Fruit fly (Drosophila melanogaster) whole organism, embryonic: Measurements from ENCODE around the gene Cpr65Aw.

Experiments
- Atf3 ChIP-seq: fragments of 200-800 bp; sonication (Bioruptor generic); optimal IDR thresholded peaks from 3 replicates; lab custom pipeline; 2016; ENCODE audit warnings: missing biosample characterization, missing genetic modification characterization
- Blimp-1 ChIP-seq: fragments of 200-800 bp; sonication (Bioruptor generic); optimal IDR thresholded peaks from 3 replicates; lab custom pipeline; 2018; ENCODE audit warnings: missing biosample characterization, missing genetic modification characterization, mild to moderate bottlenecking, moderate library complexity, missing genetic modification reagents
- CG10147 ChIP-seq: fragments of 200-800 bp; sonication (Bioruptor generic); optimal IDR thresholded peaks from 2 replicates; lab custom pipeline; 2019; ENCODE audit warnings: missing biosample characterization, mild to moderate bottlenecking, missing genetic modification characterization, moderate library complexity
- CG1024 ChIP-seq: fragments of 200-800 bp; sonication (Bioruptor generic); IDR thresholded peaks from 2 replicates; pipeline ENCODE4 v1.3.6; 2022; ENCODE audit warnings: missing biosample characterization, missing genetic modification characterization
- CG10431 ChIP-seq: fragments of 200-800 bp; sonication (Bioruptor generic); optimal IDR thresholded peaks from 3 replicates; lab custom pipeline; 2018; ENCODE audit warnings: missing biosample characterization, mild to moderate bottlenecking, missing genetic modification characterization
- CG10959 ChIP-seq: fragments of 200-800 bp; sonication (Bioruptor generic); IDR thresholded peaks from 2 replicates; pipeline ENCODE4 v1.3.6; 2022; ENCODE audit warnings: missing biosample characterization, missing genetic modification characterization
- CG11504 ChIP-seq: fragments of 200-800 bp; sonication (Bioruptor generic); optimal IDR thresholded peaks from 3 replicates; lab custom pipeline; 2019; ENCODE audit warnings: missing biosample characterization, mild to moderate bottlenecking, missing genetic modification characterization, moderate library complexity
- CG11695 ChIP-seq: fragments of 200-800 bp; sonication (Bioruptor generic); IDR thresholded peaks from 3 replicates; pipeline ENCODE4 v1.3.6; 2022; ENCODE audit warnings: missing biosample characterization, missing genetic modification characterization
- CG12071 ChIP-seq: fragments of 200-800 bp; sonication (Bioruptor generic); optimal IDR thresholded peaks from 3 replicates; lab custom pipeline; 2018; ENCODE audit warnings: missing biosample characterization, mild to moderate bottlenecking, missing genetic modification characterization
- CG13123 ChIP-seq: fragments of 200-800 bp; sonication (Bioruptor generic); optimal IDR thresholded peaks from 2 replicates; lab custom pipeline; 2016; ENCODE audit warnings: missing biosample characterization, missing genetic modification characterization
- CG15269 ChIP-seq: fragments of 200-800 bp; sonication (Bioruptor generic); optimal IDR thresholded peaks from 2 replicates; lab custom pipeline; 2018; ENCODE audit warnings: missing biosample characterization, mild to moderate bottlenecking, missing genetic modification characterization, moderate library complexity
- CG15601 ChIP-seq: fragments of 200-800 bp; sonication (Bioruptor generic); optimal IDR thresholded peaks from 3 replicates; lab custom pipeline; 2019; ENCODE audit warnings: missing biosample characterization, mild to moderate bottlenecking, missing genetic modification characterization, moderate library complexity
- CG17385 ChIP-seq: fragments of 200-800 bp; sonication (Bioruptor generic); optimal IDR thresholded peaks from 3 replicates; lab custom pipeline; 2018; ENCODE audit warnings: missing biosample characterization, mild to moderate bottlenecking, missing genetic modification characterization
- CG2116 ChIP-seq: fragments of 200-800 bp; sonication (Bioruptor generic); optimal IDR thresholded peaks from 3 replicates; lab custom pipeline; 2018; ENCODE audit warnings: missing biosample characterization, mild to moderate bottlenecking, missing genetic modification characterization
- CG2875 ChIP-seq: fragments of 200-800 bp; sonication (Bioruptor generic); optimal IDR thresholded peaks from 2 replicates; lab custom pipeline; 2017; ENCODE audit warnings: missing biosample characterization, mild to moderate bottlenecking, missing genetic modification characterization, missing genetic modification reagents
- CG32532 ChIP-seq: fragments of 200-800 bp; sonication (Bioruptor generic); IDR thresholded peaks from 2 replicates; pipeline ENCODE4 v1.3.6; 2022; ENCODE audit warnings: missing biosample characterization, missing genetic modification characterization
- CG32767 ChIP-seq: fragments of 200-800 bp; sonication (Bioruptor generic); IDR thresholded peaks from 2 replicates; pipeline ENCODE4 v1.3.6; 2022; ENCODE audit warnings: missing biosample characterization, missing genetic modification characterization
- CG33557 ChIP-seq: fragments of 200-800 bp; sonication (Bioruptor generic); optimal IDR thresholded peaks from 2 replicates; lab custom pipeline; 2019; ENCODE audit warnings: missing biosample characterization, mild to moderate bottlenecking, missing genetic modification characterization, moderate library complexity
- CG34376 ChIP-seq: fragments of 200-800 bp; sonication (Bioruptor generic); optimal IDR thresholded peaks from 2 replicates; lab custom pipeline; 2018; ENCODE audit warnings: missing biosample characterization, mild to moderate bottlenecking, missing genetic modification characterization
- CG4820 ChIP-seq: fragments of 200-800 bp; sonication (Bioruptor generic); optimal IDR thresholded peaks from 3 replicates; lab custom pipeline; 2016; ENCODE audit warnings: missing biosample characterization, missing genetic modification characterization
- CG6689 ChIP-seq: fragments of 200-800 bp; sonication (Bioruptor generic); IDR thresholded peaks from 2 replicates; pipeline ENCODE4 v1.3.6; 2022; ENCODE audit warnings: missing biosample characterization, missing genetic modification characterization
- CG6813 ChIP-seq: fragments of 200-800 bp; sonication (Bioruptor generic); optimal IDR thresholded peaks from 2 replicates; lab custom pipeline; 2017; ENCODE audit warnings: missing biosample characterization, missing genetic modification characterization, mild to moderate bottlenecking, moderate library complexity, missing genetic modification reagents
- CG7928 ChIP-seq: fragments of 200-800 bp; sonication (Bioruptor generic); optimal IDR thresholded peaks from 2 replicates; lab custom pipeline; 2017; ENCODE audit warnings: missing biosample characterization, mild to moderate bottlenecking, missing genetic modification characterization
- CG8478 ChIP-seq: fragments of >200 bp; optimal IDR thresholded peaks from 2 replicates; lab custom pipeline; 2018
- CrebB ChIP-seq: fragments of 200-800 bp; sonication (Bioruptor generic); optimal IDR thresholded peaks from 3 replicates; lab custom pipeline; 2018; ENCODE audit warnings: missing biosample characterization, mild to moderate bottlenecking, missing genetic modification characterization
- Dbx ChIP-seq: fragments of 200-800 bp; sonication (Bioruptor generic); IDR thresholded peaks from 3 replicates; pipeline ENCODE4 v1.3.6; 2022; ENCODE audit warnings: missing biosample characterization, missing genetic modification characterization
- Dip3 ChIP-seq: fragments of 200-800 bp; sonication (Bioruptor generic); optimal IDR thresholded peaks from 3 replicates; lab custom pipeline; 2016; ENCODE audit warnings: missing biosample characterization, missing genetic modification characterization
- Hr39 ChIP-seq: fragments of >200 bp; optimal IDR thresholded peaks from 2 replicates; lab custom pipeline; 2017
- Lpt ChIP-seq: fragments of >200 bp; optimal IDR thresholded peaks from 2 replicates; lab custom pipeline; 2018; ENCODE audit warnings: missing biosample characterization, missing genetic modification characterization
- Ptx1 ChIP-seq: fragments of 200-800 bp; sonication (Bioruptor generic); IDR thresholded peaks from 2 replicates; pipeline ENCODE4 v1.3.6; 2022; ENCODE audit warnings: missing biosample characterization, missing genetic modification characterization
- Trl ChIP-seq, 3 experiments: fragments of >200 bp in 2 of 3; fragments of 200-800 bp in 1 of 3; sonication (Bioruptor generic) in 1 of 3; optimal IDR thresholded peaks; 2 replicates in 1 of 3; 3 replicates in 2 of 3; lab custom pipeline; 2016 to 2017; ENCODE audit warnings: missing biosample characterization in 1 of 3, missing genetic modification characterization in 1 of 3
- bowl ChIP-seq: fragments of 200-800 bp; sonication (Bioruptor generic); IDR thresholded peaks from 2 replicates; pipeline ENCODE4 v1.3.6; 2022; ENCODE audit warnings: missing biosample characterization, missing genetic modification characterization
- bsh ChIP-seq, 2 experiments: fragments of 200-800 bp; sonication (Bioruptor generic); optimal IDR thresholded peaks; 2 replicates each; lab custom pipeline; 2017 to 2018; ENCODE audit warnings: mild to moderate bottlenecking in 2 of 2, missing biosample characterization in 2 of 2, missing genetic modification characterization in 2 of 2, moderate library complexity in 1 of 2
- chm ChIP-seq: fragments of 200-800 bp; sonication (Bioruptor generic); IDR thresholded peaks from 2 replicates; pipeline ENCODE4 v1.3.6; 2022; ENCODE audit warnings: missing biosample characterization, missing genetic modification characterization
- crol ChIP-seq: fragments of 200-800 bp; sonication (Bioruptor generic); IDR thresholded peaks from 2 replicates; pipeline ENCODE4 v1.3.6; 2022; ENCODE audit warnings: missing biosample characterization, missing genetic modification characterization
- eyg ChIP-seq: fragments of 200-800 bp; sonication (Bioruptor generic); optimal IDR thresholded peaks from 3 replicates; lab custom pipeline; 2016; ENCODE audit warnings: missing biosample characterization, missing genetic modification characterization
- hb ChIP-seq: fragments of 200-800 bp; sonication (Bioruptor generic); IDR thresholded peaks from 3 replicates; pipeline ENCODE4 v1.3.6; 2022; ENCODE audit warnings: missing biosample characterization, missing genetic modification characterization; ENCODE audit not compliant: partially characterized antibody
- hkb ChIP-seq, 2 experiments: fragments of 200-800 bp in 1 of 2; fragments of >200 bp in 1 of 2; sonication (Bioruptor generic) in 1 of 2; IDR thresholded peaks in 1 of 2; optimal IDR thresholded peaks in 1 of 2; 2 replicates each; pipeline versions ENCODE4 v1.3.6 to Lab custom; 2017 to 2022; ENCODE audit warnings: missing biosample characterization in 1 of 2, missing genetic modification characterization in 1 of 2
- onecut ChIP-seq: fragments of 200-800 bp; sonication (Bioruptor generic); IDR thresholded peaks from 2 replicates; pipeline ENCODE4 v1.3.6; 2022; ENCODE audit warnings: missing biosample characterization, missing genetic modification characterization
- pros ChIP-seq: fragments of 200-800 bp; sonication (Bioruptor generic); optimal IDR thresholded peaks from 3 replicates; lab custom pipeline; 2019; ENCODE audit warnings: missing biosample characterization, mild to moderate bottlenecking, missing genetic modification characterization, moderate library complexity
- psq ChIP-seq: fragments of 200-800 bp; sonication (Bioruptor generic); optimal IDR thresholded peaks from 2 replicates; lab custom pipeline; 2017; ENCODE audit warnings: missing biosample characterization, missing genetic modification characterization
- pzg ChIP-seq: fragments of 200-800 bp; sonication (Bioruptor generic); optimal IDR thresholded peaks from 3 replicates; lab custom pipeline; 2018; ENCODE audit warnings: missing biosample characterization, mild to moderate bottlenecking, missing genetic modification characterization, moderate library complexity
- ranshi ChIP-seq: fragments of 200-800 bp; sonication (Bioruptor generic); IDR thresholded peaks from 2 replicates; pipeline ENCODE4 v1.3.6; 2022; ENCODE audit warnings: missing biosample characterization, missing genetic modification characterization
- sima ChIP-seq: fragments of 200-800 bp; sonication (Bioruptor generic); optimal IDR thresholded peaks from 2 replicates; lab custom pipeline; 2016; ENCODE audit warnings: missing biosample characterization, missing genetic modification characterization
- sr ChIP-seq: fragments of 200-800 bp; sonication (Bioruptor generic); IDR thresholded peaks from 3 replicates; pipeline ENCODE4 v1.3.6; 2022; ENCODE audit warnings: missing biosample characterization, missing genetic modification characterization
- tio ChIP-seq: fragments of 200-800 bp; sonication (Bioruptor generic); optimal IDR thresholded peaks from 2 replicates; lab custom pipeline; 2017; ENCODE audit warnings: missing biosample characterization, missing genetic modification characterization, inconsistent platforms
- trem ChIP-seq: fragments of 200-800 bp; optimal IDR thresholded peaks from 3 replicates; lab custom pipeline; 2019; ENCODE audit warnings: missing biosample characterization, mild to moderate bottlenecking, missing genetic modification characterization, moderate library complexity
- zen ChIP-seq: fragments of 200-800 bp; sonication (Bioruptor generic); optimal IDR thresholded peaks from 3 replicates; lab custom pipeline; 2018; ENCODE audit warnings: missing biosample characterization, mild to moderate bottlenecking, missing genetic modification characterization, moderate library complexity

Gene Cpr65Aw

DNA sequence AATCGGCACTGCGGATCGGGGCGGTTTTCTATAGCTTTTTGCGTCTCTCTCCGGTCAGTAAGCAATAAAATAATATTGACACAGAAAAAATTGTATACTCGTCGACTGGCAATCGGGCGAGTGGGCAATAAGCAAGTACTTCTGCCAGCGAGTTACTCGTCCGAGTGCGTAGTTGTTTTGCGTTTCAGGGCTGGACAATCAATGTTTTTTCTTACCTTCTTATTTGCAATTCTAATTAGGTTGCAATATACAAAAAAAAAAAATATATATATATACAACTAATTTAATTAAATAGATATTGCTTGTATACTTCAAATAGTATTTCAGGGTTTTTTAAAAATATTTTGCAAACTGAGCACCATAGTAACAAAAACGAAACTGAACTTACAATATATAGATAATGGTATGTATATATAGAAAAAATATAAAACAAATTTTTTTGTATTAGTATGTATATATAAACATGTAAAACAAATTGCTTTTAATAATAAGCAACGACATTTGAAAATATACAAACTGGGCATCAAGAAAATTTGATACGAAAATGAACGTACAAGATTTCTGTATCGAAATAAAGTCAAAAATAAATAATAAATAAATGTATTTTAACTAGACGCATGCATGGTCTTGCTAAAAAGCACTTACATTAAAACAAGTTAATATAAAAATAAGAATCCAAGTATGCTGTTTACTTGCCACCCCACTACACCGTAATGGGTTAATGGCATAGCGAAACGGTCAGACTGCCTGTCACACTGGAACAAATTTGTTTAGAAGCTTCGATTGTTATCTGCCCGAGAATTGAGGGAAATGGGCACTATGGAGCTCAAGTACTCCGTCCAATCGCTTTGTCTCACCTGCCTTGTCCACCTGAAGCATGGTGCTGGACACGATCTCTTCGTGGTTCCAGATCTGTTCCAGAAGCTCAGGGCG lies 47.0 kb upstream of the Cpr65Aw start, which contains the start of the genes D19A and CG7386 (continued):
- TF ChIP-seq Trl (optimal IDR thresholded peaks at IDR 0.05; lab: Kevin White, UChicago) (no peak), Trl (GFP tag; optimal IDR thresholded peaks at IDR 0.05; lab: Kevin White, UChicago) (peak; percentile 54), bowl (peak; percentile 56), CG6813 (no peak), CG1024 (GFP tag; lab: Robert Waterston, UW) (peak; percentile 57), Dbx (peak; percentile 79), trem (tag; lab: Kevin White, UChicago) (peak; percentile 36), CG15269 (peak; percentile 65), crol (GFP tag; lab: Robert Waterston, UW) (no peak), CG11695 (peak; percentile 52; the same call in 1 of the 3 replicates), eyg (no peak), CG13123 (GFP tag; lab: Kevin White, UChicago) (no peak), CG10147 (peak; percentile 45), CG11504 (tag; lab: Kevin White, UChicago) (peak; percentile 61), tio (no peak), psq (no peak)
- TF ChIP-seq, all 482 proteins: peak for 288

DNA sequence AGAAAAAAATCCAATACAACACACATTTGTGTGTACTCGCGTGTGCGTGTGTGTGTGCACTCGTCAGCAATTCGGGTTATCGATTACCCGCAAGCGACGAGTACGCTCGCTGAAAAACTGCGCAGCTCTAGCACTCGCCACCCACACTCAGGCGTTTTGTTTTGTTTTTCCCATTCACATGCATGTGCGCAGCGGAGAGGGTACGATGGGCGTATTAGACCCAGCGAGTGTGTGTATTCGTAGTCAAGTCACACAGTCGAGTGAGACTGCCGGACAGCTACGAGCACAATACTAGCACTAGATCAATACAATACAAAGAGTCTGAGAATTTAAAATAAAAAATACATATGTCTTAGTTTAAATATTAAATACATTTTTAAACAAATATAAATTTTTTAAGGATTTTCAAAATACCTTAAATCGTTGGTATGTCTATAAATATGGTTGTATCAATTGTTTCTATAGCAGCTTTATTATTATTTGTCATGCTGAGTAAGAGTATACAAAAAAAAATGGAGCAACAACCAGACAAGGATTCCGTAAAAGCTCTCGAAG lies 42.7 kb upstream of the Cpr65Aw start, which contains the start of the genes D19B and CG43293:
Gene D19B (minus strand): TSS at position 37 of the 555 bp plus-strand sequence.
Gene CG43293 (plus strand): TSS at position 306 of the 555 bp plus-strand sequence.
- TF ChIP-seq sr (GFP tag; lab: Robert Waterston, UW), result peak; percentile 61
- peak; percentile 83 for TF ChIP-seq Dip3 (GFP tag; lab: Kevin White, UChicago)
- peak; percentile 61 for TF ChIP-seq CG7928 (GFP tag; lab: Kevin White, UChicago)
- TF ChIP-seq CG4820 (GFP tag; lab: Kevin White, UChicago), result peak; percentile 69
- peak; percentile 82 to 90 for TF ChIP-seq bsh (GFP tag; optimal IDR thresholded peaks at IDR 0.05; lab: Kevin White, UChicago)
- TF ChIP-seq CG6689 (GFP tag; lab: Robert Waterston, UW), result peak; percentile 84
- TF ChIP-seq CG10431 (GFP tag; lab: Kevin White, UChicago), result peak; percentile 56
- TF ChIP-seq CG12071, result peak; percentile 88
- peak; percentile 73 for TF ChIP-seq CG15601 (tag; lab: Kevin White, UChicago)
- TF ChIP-seq CG10959 (GFP tag; lab: Robert Waterston, UW), result peak; percentile 81
- TF ChIP-seq zen, result peak; percentile 77
- TF ChIP-seq Hr39 (lab: Kevin White, UChicago), result no peak
- TF ChIP-seq pzg (GFP tag; lab: Kevin White, UChicago), result peak; percentile 81
- no peak for TF ChIP-seq hb (GFP tag; lab: Robert Waterston, UW)
- TF ChIP-seq CG2875 (GFP tag; lab: Kevin White, UChicago), result peak; percentile 72
- peak; percentile 81 for TF ChIP-seq CG17385 (GFP tag; lab: Kevin White, UChicago)
- peak; percentile 64 for TF ChIP-seq CG2116 (GFP tag; lab: Kevin White, UChicago)
- no peak for TF ChIP-seq hkb (optimal IDR thresholded peaks at IDR 0.05; lab: Kevin White, UChicago)
- TF ChIP-seq hkb (GFP tag; IDR thresholded peaks at IDR 0.05; lab: Robert Waterston, UW), result peak; percentile 91
- peak; percentile 91 for TF ChIP-seq onecut (GFP tag; lab: Robert Waterston, UW)
- peak; percentile 77 for TF ChIP-seq Atf3 (GFP tag; lab: Kevin White, UChicago)
- peak; percentile 97 for TF ChIP-seq CG32532 (GFP tag; lab: Robert Waterston, UW)
- no peak for TF ChIP-seq pros
- peak; percentile 97 for TF ChIP-seq chm
- peak; percentile 81 for TF ChIP-seq CrebB
- TF ChIP-seq Blimp-1 (GFP tag; lab: Kevin White, UChicago), result peak; percentile 82
- peak; percentile 90 for TF ChIP-seq ranshi (GFP tag; lab: Robert Waterston, UW)
- peak; percentile 94 for TF ChIP-seq Ptx1 (GFP tag; lab: Robert Waterston, UW)
- TF ChIP-seq CG8478 (lab: Kevin White, UChicago), result peak; percentile 77
- TF ChIP-seq CG33557, result peak; percentile 38
- TF ChIP-seq CG34376, result peak; percentile 69
- TF ChIP-seq CG32767 (GFP tag; lab: Robert Waterston, UW), result peak; percentile 84
- TF ChIP-seq sima (GFP tag; lab: Kevin White, UChicago), result peak; percentile 23
- no peak for TF ChIP-seq Lpt
